Fruit fly (Drosophila melanogaster) whole organism, embryonic: ENCODE results near the gene Syx8.

Source experiments
- Atf3 ChIP-seq: fragments of 200-800 bp; sonication (Bioruptor generic); optimal IDR thresholded peaks from 3 replicates; lab custom pipeline; 2016; ENCODE audit warnings: missing biosample characterization, missing genetic modification characterization
- BEAF-32 ChIP-seq: fragments of 200-800 bp; sonication (Bioruptor generic); optimal IDR thresholded peaks from 3 replicates; lab custom pipeline; 2017; ENCODE audit warnings: missing biosample characterization, missing genetic modification characterization, mild to moderate bottlenecking, moderate library complexity, missing genetic modification reagents
- CG10147 ChIP-seq: fragments of 200-800 bp; sonication (Bioruptor generic); optimal IDR thresholded peaks from 2 replicates; lab custom pipeline; 2019; ENCODE audit warnings: missing biosample characterization, mild to moderate bottlenecking, missing genetic modification characterization, moderate library complexity
- CG10321 ChIP-seq: fragments of 200-800 bp; sonication (Bioruptor generic); IDR thresholded peaks from 2 replicates; pipeline ENCODE4 v1.3.6; 2022; ENCODE audit warnings: missing biosample characterization, missing genetic modification characterization
- CG10366 ChIP-seq: fragments of 200-800 bp; sonication (Bioruptor generic); IDR thresholded peaks from 2 replicates; pipeline ENCODE4 v1.3.6; 2022; ENCODE audit warnings: missing biosample characterization, missing genetic modification characterization
- CG10462 ChIP-seq: fragments of 200-800 bp; sonication (Bioruptor generic); optimal IDR thresholded peaks from 2 replicates; lab custom pipeline; 2016; ENCODE audit warnings: missing biosample characterization, missing genetic modification characterization
- CG12391 ChIP-seq: fragments of 200-800 bp; sonication (Bioruptor generic); optimal IDR thresholded peaks from 3 replicates; lab custom pipeline; 2018; ENCODE audit warnings: missing biosample characterization, mild to moderate bottlenecking, missing genetic modification characterization, moderate library complexity
- CG13424 ChIP-seq: fragments of 200-800 bp; sonication (Bioruptor generic); optimal IDR thresholded peaks from 2 replicates; lab custom pipeline; 2019; ENCODE audit warnings: missing biosample characterization, mild to moderate bottlenecking, missing genetic modification characterization, moderate library complexity
- CG14710 ChIP-seq: fragments of 200-800 bp; sonication (Bioruptor generic); optimal IDR thresholded peaks from 3 replicates; lab custom pipeline; 2019; ENCODE audit warnings: missing biosample characterization, mild to moderate bottlenecking, missing genetic modification characterization, moderate library complexity
- CG1647 ChIP-seq: fragments of 200-800 bp; sonication (Bioruptor generic); optimal IDR thresholded peaks from 3 replicates; lab custom pipeline; 2016; ENCODE audit warnings: missing biosample characterization, missing genetic modification characterization
- CG17912 ChIP-seq: fragments of 200-800 bp; sonication (Bioruptor generic); optimal IDR thresholded peaks from 2 replicates; lab custom pipeline; 2018; ENCODE audit warnings: missing biosample characterization, mild to moderate bottlenecking, missing genetic modification characterization
- CG18476 ChIP-seq: fragments of 200-800 bp; sonication (Bioruptor generic); optimal IDR thresholded peaks from 2 replicates; lab custom pipeline; 2016; ENCODE audit warnings: missing biosample characterization, mild to moderate bottlenecking, missing genetic modification characterization
- CG18599 ChIP-seq: fragments of 200-800 bp; sonication (Bioruptor generic); optimal IDR thresholded peaks from 3 replicates; lab custom pipeline; 2017; ENCODE audit warnings: missing biosample characterization, missing genetic modification characterization, mild to moderate bottlenecking, moderate library complexity, missing genetic modification reagents
- CG2889 ChIP-seq: fragments of 200-800 bp; sonication (Bioruptor generic); IDR thresholded peaks from 3 replicates; pipeline ENCODE4 v1.3.6; 2022; ENCODE audit warnings: missing biosample characterization, missing genetic modification characterization
- CG34376 ChIP-seq: fragments of 200-800 bp; sonication (Bioruptor generic); optimal IDR thresholded peaks from 2 replicates; lab custom pipeline; 2018; ENCODE audit warnings: missing biosample characterization, mild to moderate bottlenecking, missing genetic modification characterization
- CG4617 ChIP-seq: fragments of 200-800 bp; sonication (Bioruptor generic); optimal IDR thresholded peaks from 3 replicates; lab custom pipeline; 2016; ENCODE audit warnings: missing biosample characterization, missing genetic modification characterization, borderline replicate concordance
- CG4820 ChIP-seq: fragments of 200-800 bp; sonication (Bioruptor generic); optimal IDR thresholded peaks from 3 replicates; lab custom pipeline; 2016; ENCODE audit warnings: missing biosample characterization, missing genetic modification characterization
- CG5953 ChIP-seq: fragments of 200-800 bp; sonication (Bioruptor generic); IDR thresholded peaks from 2 replicates; pipeline ENCODE4 v1.3.6; 2022; ENCODE audit warnings: missing biosample characterization, missing genetic modification characterization
- CG6689 ChIP-seq: fragments of 200-800 bp; sonication (Bioruptor generic); IDR thresholded peaks from 2 replicates; pipeline ENCODE4 v1.3.6; 2022; ENCODE audit warnings: missing biosample characterization, missing genetic modification characterization
- CG9817 ChIP-seq: fragments of 200-800 bp; sonication (Bioruptor generic); optimal IDR thresholded peaks from 2 replicates; lab custom pipeline; 2018; ENCODE audit warnings: missing biosample characterization, mild to moderate bottlenecking, missing genetic modification characterization, moderate library complexity
- CkIIα-i1 ChIP-seq: fragments of 200-800 bp; sonication (Bioruptor generic); IDR thresholded peaks from 2 replicates; pipeline ENCODE4 v1.3.6; 2022; ENCODE audit warnings: missing biosample characterization, missing genetic modification characterization
- Dfd ChIP-seq, 2 experiments: fragments of >200 bp; optimal IDR thresholded peaks; 2 replicates each; lab custom pipeline; 2017; ENCODE audit warnings: missing biosample characterization in 2 of 2, missing genetic modification characterization in 2 of 2
- Doc3 ChIP-seq: fragments of 200-800 bp; sonication (Bioruptor generic); IDR thresholded peaks from 3 replicates; pipeline ENCODE4 v1.3.6; 2022; ENCODE audit warnings: missing biosample characterization, missing genetic modification characterization; ENCODE audit not compliant: partially characterized antibody
- E2f2 ChIP-seq: fragments of 200-800 bp; sonication (Bioruptor generic); IDR thresholded peaks from 2 replicates; pipeline ENCODE4 v1.3.6; 2022; ENCODE audit warnings: missing biosample characterization, missing genetic modification characterization
- Ets65A ChIP-seq: fragments of 200-800 bp; sonication (Bioruptor generic); peaks from one replicate; lab custom pipeline; 2016; ENCODE audit warnings: missing biosample characterization, missing genetic modification characterization
- MESR4 ChIP-seq: fragments of 200-800 bp; sonication (Bioruptor generic); optimal IDR thresholded peaks from 2 replicates; lab custom pipeline; 2018; ENCODE audit warnings: missing biosample characterization, mild to moderate bottlenecking, missing genetic modification characterization, moderate library complexity
- Myb ChIP-seq: fragments of 200-800 bp; sonication (Bioruptor generic); optimal IDR thresholded peaks from 2 replicates; lab custom pipeline; 2016; ENCODE audit warnings: missing biosample characterization, missing genetic modification characterization
- Nf-YC ChIP-seq: fragments of 200-800 bp; optimal IDR thresholded peaks from 3 replicates; lab custom pipeline; 2019; ENCODE audit warnings: missing biosample characterization, mild to moderate bottlenecking, missing genetic modification characterization, moderate library complexity
- Oaz ChIP-seq: fragments of 200-800 bp; sonication (Bioruptor generic); IDR thresholded peaks from 2 replicates; pipeline ENCODE4 v1.3.6; 2022; ENCODE audit warnings: missing biosample characterization, missing genetic modification characterization
- Poxn ChIP-seq: fragments of 200-800 bp; sonication (Bioruptor generic); IDR thresholded peaks from 2 replicates; pipeline ENCODE4 v1.3.6; 2022; ENCODE audit warnings: missing biosample characterization, missing genetic modification characterization
- Rx ChIP-seq: fragments of 200-800 bp; sonication (Bioruptor generic); IDR thresholded peaks from 2 replicates; pipeline ENCODE4 v1.3.6; 2022; ENCODE audit warnings: missing biosample characterization, missing genetic modification characterization
- Xbp1 ChIP-seq: fragments of 200-800 bp; sonication (Bioruptor generic); optimal IDR thresholded peaks from 3 replicates; lab custom pipeline; 2016; ENCODE audit warnings: missing biosample characterization, mild to moderate bottlenecking, missing genetic modification characterization
- bcd ChIP-seq: fragments of 200-800 bp; sonication (Bioruptor generic); optimal IDR thresholded peaks from 2 replicates; lab custom pipeline; 2017; ENCODE audit warnings: missing biosample characterization, mild to moderate bottlenecking, missing genetic modification characterization
- btn ChIP-seq: fragments of 200-800 bp; sonication (Bioruptor generic); optimal IDR thresholded peaks from 2 replicates; lab custom pipeline; 2016; ENCODE audit warnings: missing biosample characterization, missing genetic modification characterization
- croc ChIP-seq: fragments of 200-800 bp; sonication (Bioruptor generic); conservative IDR thresholded peaks from 3 replicates; pipeline ENCODE4 v1.3.6; 2022; ENCODE audit warnings: missing biosample characterization, missing genetic modification characterization
- gfzf ChIP-seq: fragments of 200-800 bp; sonication (Bioruptor generic); optimal IDR thresholded peaks from 2 replicates; lab custom pipeline; 2016; ENCODE audit warnings: missing biosample characterization, mild to moderate bottlenecking, missing genetic modification characterization, moderate library complexity
- inv ChIP-seq: fragments of 200-800 bp; sonication (Bioruptor generic); IDR thresholded peaks from 2 replicates; pipeline ENCODE4 v1.3.6; 2022; ENCODE audit warnings: missing biosample characterization, missing genetic modification characterization; ENCODE audit not compliant: partially characterized antibody
- maf-S ChIP-seq: fragments of 200-800 bp; sonication (Bioruptor generic); optimal IDR thresholded peaks from 2 replicates; lab custom pipeline; 2016; ENCODE audit warnings: missing biosample characterization, missing genetic modification characterization
- odd ChIP-seq: fragments of 200-800 bp; sonication (Bioruptor generic); optimal IDR thresholded peaks from 2 replicates; lab custom pipeline; 2017; ENCODE audit warnings: missing biosample characterization, mild to moderate bottlenecking, missing genetic modification characterization
- pfk ChIP-seq: fragments of 200-800 bp; sonication (Bioruptor generic); optimal IDR thresholded peaks from 2 replicates; lab custom pipeline; 2018; ENCODE audit warnings: missing biosample characterization, mild to moderate bottlenecking, missing genetic modification characterization, moderate library complexity
- pnt ChIP-seq: fragments of 200-800 bp; sonication (Bioruptor generic); optimal IDR thresholded peaks from 3 replicates; lab custom pipeline; 2016; ENCODE audit warnings: missing biosample characterization, missing genetic modification characterization
- pros ChIP-seq: fragments of 200-800 bp; sonication (Bioruptor generic); optimal IDR thresholded peaks from 3 replicates; lab custom pipeline; 2019; ENCODE audit warnings: missing biosample characterization, mild to moderate bottlenecking, missing genetic modification characterization, moderate library complexity
- salm ChIP-seq: fragments of 200-800 bp; sonication (Bioruptor generic); optimal IDR thresholded peaks from 2 replicates; lab custom pipeline; 2018; ENCODE audit warnings: missing biosample characterization, mild to moderate bottlenecking, missing genetic modification characterization
- sc ChIP-seq, 3 experiments: fragments of >200 bp in 2 of 3; fragments of 200-800 bp in 1 of 3; sonication (Bioruptor generic) in 1 of 3; optimal IDR thresholded peaks; 2 replicates in 2 of 3; 3 replicates in 1 of 3; lab custom pipeline; 2017; ENCODE audit warnings: mild to moderate bottlenecking in 1 of 3, missing biosample characterization in 1 of 3, missing genetic modification characterization in 1 of 3, missing genetic modification reagents in 1 of 3
- sens-2 ChIP-seq: fragments of 200-800 bp; sonication (Bioruptor generic); IDR thresholded peaks from 2 replicates; pipeline ENCODE4 v1.3.6; 2022; ENCODE audit warnings: missing biosample characterization, missing genetic modification characterization
- sna ChIP-seq: fragments of 200-800 bp; sonication (Bioruptor generic); IDR thresholded peaks from 2 replicates; pipeline ENCODE4 v1.3.6; 2022; ENCODE audit warnings: missing biosample characterization, missing genetic modification characterization; ENCODE audit not compliant: partially characterized antibody
- unpg ChIP-seq: fragments of 200-800 bp; sonication (Bioruptor generic); optimal IDR thresholded peaks from 3 replicates; lab custom pipeline; 2018; ENCODE audit warnings: missing biosample characterization, mild to moderate bottlenecking, missing genetic modification characterization, moderate library complexity
- vnd ChIP-seq: fragments of 200-800 bp; sonication (Bioruptor generic); IDR thresholded peaks from 3 replicates; pipeline ENCODE4 v1.3.6; 2022; ENCODE audit warnings: missing biosample characterization, missing genetic modification characterization; ENCODE audit not compliant: partially characterized antibody
- vvl ChIP-seq: fragments of 200-800 bp; sonication (Bioruptor generic); IDR thresholded peaks from 2 replicates; pipeline ENCODE4 v1.3.6; 2022; ENCODE audit warnings: missing biosample characterization, missing genetic modification characterization
- wdn ChIP-seq: fragments of 200-800 bp; sonication (Bioruptor generic); IDR thresholded peaks from 2 replicates; pipeline ENCODE4 v1.3.6; 2022; ENCODE audit warnings: missing biosample characterization, missing genetic modification characterization

Gene Syx8

DNA sequence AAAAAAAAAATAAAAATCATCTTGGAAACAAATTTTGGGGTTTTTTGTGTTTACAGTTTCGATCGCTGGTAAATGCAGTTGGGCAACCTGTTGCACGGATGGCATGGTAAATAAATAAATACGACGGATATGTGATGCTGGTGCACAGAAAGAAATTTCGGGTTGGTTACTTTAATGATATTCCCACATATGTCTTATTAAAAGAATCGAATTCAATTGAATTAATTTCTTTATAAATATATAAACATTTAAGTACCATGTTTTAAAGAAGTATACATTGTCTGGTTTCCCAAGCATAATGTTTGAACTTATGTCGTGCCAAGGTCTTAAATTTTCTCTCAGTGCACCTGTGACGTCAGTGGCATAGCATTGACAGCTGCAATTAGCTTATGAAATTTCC is 19.4 kb downstream of the Syx8 start (continued):
- no peak for TF ChIP-seq maf-S
- no peak for TF ChIP-seq CG2889 (GFP tag; lab: Robert Waterston, UW)
- TF ChIP-seq CG34376 (GFP tag; lab: Kevin White, UChicago), result no peak
- peak; percentile 60; the same call in 1 of the 2 replicates for TF ChIP-seq vvl
- no peak for TF ChIP-seq Myb (GFP tag; lab: Kevin White, UChicago)
- no peak for TF ChIP-seq pros (GFP tag; lab: Kevin White, UChicago)
- no peak for TF ChIP-seq vnd (GFP tag; lab: Robert Waterston, UW)
- TF ChIP-seq CG18476 (GFP tag; lab: Kevin White, UChicago), result no peak
- TF ChIP-seq CG17912 (GFP tag; lab: Kevin White, UChicago), result no peak
- peak; percentile 36 for TF ChIP-seq Ets65A (GFP tag; lab: Kevin White, UChicago)
- TF ChIP-seq wdn (GFP tag; lab: Robert Waterston, UW), result no peak
- no peak for TF ChIP-seq pfk (GFP tag; lab: Kevin White, UChicago)
- 0 out of 3 replicates have a peak, but pooled peaks have one; percentile 33 for TF ChIP-seq croc (GFP tag; lab: Robert Waterston, UW)
- no peak for TF ChIP-seq sens-2 (GFP tag; lab: Robert Waterston, UW)
- TF ChIP-seq MESR4, result no peak
- peak; percentile 82 for TF ChIP-seq CG13424
- no peak for TF ChIP-seq CG10462
- no peak for TF ChIP-seq CG1647 (GFP tag; lab: Kevin White, UChicago)
- TF ChIP-seq Rx (GFP tag; lab: Robert Waterston, UW), result peak; percentile 59; the same call in 1 of the 2 replicates
- TF ChIP-seq gfzf (GFP tag; lab: Kevin White, UChicago), result no peak
- peak; percentile 12 for TF ChIP-seq CG10147 (GFP tag; lab: Kevin White, UChicago)
- no peak for TF ChIP-seq btn (GFP tag; lab: Kevin White, UChicago)
- TF ChIP-seq sc (optimal IDR thresholded peaks at IDR 0.05; lab: Kevin White, UChicago), result no peak
- TF ChIP-seq sc (GFP tag; optimal IDR thresholded peaks at IDR 0.05; lab: Kevin White, UChicago), result peak; percentile 48
- TF ChIP-seq CG4617 (GFP tag; lab: Kevin White, UChicago), result no peak
- peak; percentile 33; the same call in 1 of the 2 replicates for TF ChIP-seq CG10366 (GFP tag; lab: Robert Waterston, UW)
- TF ChIP-seq CkIIα-i1 (GFP tag; lab: Robert Waterston, UW), result no peak
- peak; percentile 79 for TF ChIP-seq CG12391 (tag; lab: Kevin White, UChicago)
- TF ChIP-seq CG5953, result peak; percentile 52; the same call in 1 of the 2 replicates
- TF ChIP-seq Doc3 (GFP tag; lab: Robert Waterston, UW), result no peak
- TF ChIP-seq inv (GFP tag; lab: Robert Waterston, UW), result no peak
- no peak for TF ChIP-seq Poxn (GFP tag; lab: Robert Waterston, UW)
- TF ChIP-seq CG6689 (GFP tag; lab: Robert Waterston, UW), result peak; percentile 61
- no peak for TF ChIP-seq Dfd (GFP tag; optimal IDR thresholded peaks at IDR 0.05; lab: Kevin White, UChicago)
- TF ChIP-seq BEAF-32 (GFP tag; lab: Kevin White, UChicago), result no peak
- peak; percentile 68 for TF ChIP-seq CG14710 (tag; lab: Kevin White, UChicago)
- TF ChIP-seq CG10321 (GFP tag; lab: Robert Waterston, UW), result no peak
- peak; percentile 48 for TF ChIP-seq odd
- TF ChIP-seq sna (GFP tag; lab: Robert Waterston, UW), result no peak
- peak; percentile 70 for TF ChIP-seq Xbp1 (GFP tag; lab: Kevin White, UChicago)
- peak; percentile 40 for TF ChIP-seq Nf-YC
- peak; percentile 77 for TF ChIP-seq unpg (GFP tag; lab: Kevin White, UChicago)
- peak; percentile 35 for TF ChIP-seq E2f2 (GFP tag; lab: Robert Waterston, UW)
- peak; percentile 18 for TF ChIP-seq CG9817 (tag; lab: Kevin White, UChicago)
- TF ChIP-seq CG18599 (GFP tag; lab: Kevin White, UChicago), result peak; percentile 35
- TF ChIP-seq bcd, result peak; percentile 46
- TF ChIP-seq CG4820 (GFP tag; lab: Kevin White, UChicago), result peak; percentile 48
- TF ChIP-seq pnt (GFP tag; lab: Kevin White, UChicago), result no peak
- no peak for TF ChIP-seq Atf3 (GFP tag; lab: Kevin White, UChicago)
- TF ChIP-seq Oaz (GFP tag; lab: Robert Waterston, UW), result peak; percentile 47; the same call in 1 of the 2 replicates
- TF ChIP-seq salm (tag; lab: Kevin White, UChicago), result peak; percentile 64
